Fruit fly (Drosophila melanogaster): ENCODE data around the gene CG4080.

dm6 chr3L:9397156-9397555, 1.9 kb downstream of the CG4080 start:
- TF ChIP-seq dmrt11E (tag; optimal IDR thresholded peaks at IDR 0.05) (no peak), Nf-YB (GFP tag; optimal IDR thresholded peaks at IDR 0.05) (no peak), sens (GFP tag) (peak; percentile 52)

All from whole organism, embryonic.